Worm (Caenorhabditis elegans) whole organism, L4 larva: ENCODE data around the gene F09E5.8.

Source experiments
- D1046.2 ChIP-seq: fragments of 200-800 bp; sonication (Bioruptor generic); IDR thresholded peaks from 2 replicates; pipeline ENCODE4 v1.3.6; 2022; ENCODE audit warnings: missing genetic modification characterization, missing compliant biosample characterization
- F10B5.3 ChIP-seq: sonication (generic microtip); optimal IDR thresholded peaks from 2 replicates; lab custom pipeline; 2016; ENCODE audit warnings: mild to moderate bottlenecking, missing genetic modification characterization, missing compliant biosample characterization
- F44E2.7 ChIP-seq: fragments of 200-800 bp; sonication (Bioruptor generic); IDR thresholded peaks from 2 replicates; pipeline ENCODE4 v2.1.2; 2022; ENCODE audit warnings: missing genetic modification characterization, missing compliant biosample characterization
- T26A8.4 ChIP-seq: fragments of 200-800 bp; sonication (Bioruptor generic); IDR thresholded peaks from 2 replicates; pipeline ENCODE4 v1.3.6; 2022; ENCODE audit warnings: missing genetic modification characterization, missing compliant biosample characterization
- Y5F2A.4 ChIP-seq: fragments of 200-800 bp; sonication (Bioruptor generic); optimal IDR thresholded peaks from 2 replicates; lab custom pipeline; 2018; ENCODE audit warnings: mild to moderate bottlenecking, missing genetic modification characterization, missing compliant biosample characterization
- ZK337.2 ChIP-seq: fragments of 200-800 bp; sonication (Bioruptor generic); IDR thresholded peaks from 2 replicates; pipeline ENCODE4 v1.3.6; 2022; ENCODE audit warnings: missing genetic modification reagents, missing genetic modification characterization, missing compliant biosample characterization
- aha-1 ChIP-seq: fragments of 150-350 bp; peaks from one replicate; lab custom pipeline; 2014; ENCODE audit warnings: missing biosample characterization, missing genetic modification characterization
- arid-1 ChIP-seq: fragments of 200-800 bp; sonication (Bioruptor generic); conservative IDR thresholded peaks from 2 replicates; pipeline ENCODE4 v1.3.6; 2022; ENCODE audit warnings: missing genetic modification reagents, missing genetic modification characterization, missing compliant biosample characterization
- ceh-44 ChIP-seq: fragments of 200-800 bp; sonication (Bioruptor generic); IDR thresholded peaks from 2 replicates; pipeline ENCODE4 v1.3.6; 2022; ENCODE audit warnings: missing genetic modification reagents, missing genetic modification characterization, missing compliant biosample characterization
- daf-12 ChIP-seq: fragments of 150-350 bp; optimal IDR thresholded peaks from 2 replicates; lab custom pipeline; 2014; ENCODE audit warnings: missing biosample characterization, missing genetic modification reagents, missing genetic modification characterization
- daf-16 ChIP-seq, 3 experiments: sonication (generic microtip); optimal IDR thresholded peaks; 2 replicates each; lab custom pipeline; 2016 to 2017; ENCODE audit warnings: missing genetic modification characterization in 3 of 3, missing genetic modification reagents in 3 of 3, mild to moderate bottlenecking in 2 of 3, missing compliant biosample characterization in 2 of 3, missing biosample characterization in 1 of 3, moderate library complexity in 1 of 3
- dmd-6 ChIP-seq: fragments of 200-800 bp; sonication (Bioruptor generic); IDR thresholded peaks from 2 replicates; pipeline ENCODE4 v1.3.6; 2022; ENCODE audit warnings: missing genetic modification reagents, missing genetic modification characterization, missing compliant biosample characterization
- duxl-1 ChIP-seq: sonication (generic microtip); optimal IDR thresholded peaks from 2 replicates; lab custom pipeline; 2016; ENCODE audit warnings: mild to moderate bottlenecking, missing genetic modification characterization, moderate library complexity, missing compliant biosample characterization; ENCODE audit not compliant: poor library complexity
- dve-1 ChIP-seq: sonication (generic microtip); optimal IDR thresholded peaks from 2 replicates; lab custom pipeline; 2017; ENCODE audit warnings: antibody characterized with exemption, mild to moderate bottlenecking, missing genetic modification characterization, missing compliant biosample characterization; ENCODE audit not compliant: insufficient read depth
- fos-1 ChIP-seq: fragments of 150-350 bp; optimal IDR thresholded peaks from 2 replicates; lab custom pipeline; 2014; ENCODE audit warnings: missing biosample characterization, missing genetic modification characterization
- hif-1 ChIP-seq, 2 experiments: sonication (generic microtip); optimal IDR thresholded peaks; 2 replicates each; lab custom pipeline; 2016 to 2017; ENCODE audit warnings: missing compliant biosample characterization in 2 of 2, missing genetic modification characterization in 2 of 2, missing genetic modification reagents in 2 of 2, missing genotype in 2 of 2, mild to moderate bottlenecking in 1 of 2
- hlh-11 ChIP-seq: fragments of 200-800 bp; sonication (Bioruptor generic); optimal IDR thresholded peaks from 2 replicates; lab custom pipeline; 2018; ENCODE audit warnings: mild to moderate bottlenecking, missing genetic modification characterization, missing compliant biosample characterization
- hlh-30 ChIP-seq: sonication (generic microtip); optimal IDR thresholded peaks from 2 replicates; lab custom pipeline; 2017; ENCODE audit warnings: antibody characterized with exemption, mild to moderate bottlenecking, missing genetic modification characterization, missing compliant biosample characterization; ENCODE audit not compliant: insufficient read depth
- jun-1 ChIP-seq: fragments of 150-350 bp; optimal IDR thresholded peaks from 2 replicates; lab custom pipeline; 2014; ENCODE audit warnings: missing biosample characterization, missing genetic modification reagents, missing genetic modification characterization
- lim-7 ChIP-seq: fragments of 200-800 bp; sonication (Bioruptor generic); IDR thresholded peaks from 2 replicates; pipeline ENCODE4 v1.3.6; 2022; ENCODE audit warnings: missing genetic modification characterization, missing compliant biosample characterization
- lin-13 ChIP-seq: fragments of 150-350 bp; optimal IDR thresholded peaks from 2 replicates; lab custom pipeline; 2014; ENCODE audit warnings: missing biosample characterization, missing genetic modification reagents, missing genetic modification characterization
- lin-39 ChIP-seq: fragments of 150-350 bp; optimal IDR thresholded peaks from 2 replicates; lab custom pipeline; 2014; ENCODE audit warnings: missing biosample characterization, missing genetic modification reagents, missing genetic modification characterization
- lsy-2 ChIP-seq, 2 experiments: fragments of 150-350 bp in 1 of 2; sonication (generic microtip) in 1 of 2; optimal IDR thresholded peaks; 2 replicates each; lab custom pipeline; 2014 to 2017; ENCODE audit warnings: missing biosample characterization in 2 of 2, missing genetic modification characterization in 2 of 2
- mdl-1 ChIP-seq, 2 experiments: fragments of 150-350 bp in 1 of 2; sonication (generic microtip) in 1 of 2; optimal IDR thresholded peaks; 2 replicates each; lab custom pipeline; 2014 to 2017; ENCODE audit warnings: missing biosample characterization in 2 of 2, missing genetic modification characterization in 2 of 2
- mdt-29 ChIP-seq: fragments of 200-800 bp; sonication (Bioruptor generic); IDR thresholded peaks from 2 replicates; pipeline ENCODE4 v1.3.6; 2022; ENCODE audit warnings: missing genetic modification reagents, missing genetic modification characterization, missing compliant biosample characterization
- mep-1 ChIP-seq: fragments of 150-350 bp; sonication (generic microtip); optimal IDR thresholded peaks from 3 replicates; lab custom pipeline; 2014; ENCODE audit warnings: missing biosample characterization, missing genetic modification characterization
- mxl-3 ChIP-seq: fragments of 200-800 bp; sonication (Bioruptor generic); optimal IDR thresholded peaks from 2 replicates; lab custom pipeline; 2018; ENCODE audit warnings: mild to moderate bottlenecking, missing genetic modification characterization, missing compliant biosample characterization
- nhr-11 ChIP-seq: fragments of 150-350 bp; optimal IDR thresholded peaks from 2 replicates; lab custom pipeline; 2014; ENCODE audit warnings: missing biosample characterization, missing genetic modification characterization
- nhr-111 ChIP-seq: fragments of 200-800 bp; sonication (Bioruptor generic); optimal IDR thresholded peaks from 2 replicates; lab custom pipeline; 2018; ENCODE audit warnings: mild to moderate bottlenecking, missing genetic modification characterization, missing compliant biosample characterization
- nhr-28 ChIP-seq: fragments of 150-350 bp; optimal IDR thresholded peaks from 2 replicates; lab custom pipeline; 2014; ENCODE audit warnings: missing biosample characterization, missing genetic modification characterization
- nhr-48 ChIP-seq: sonication (generic microtip); optimal IDR thresholded peaks from 2 replicates; lab custom pipeline; 2016; ENCODE audit warnings: mild to moderate bottlenecking, missing genetic modification characterization, missing compliant biosample characterization
- nhr-6 ChIP-seq: fragments of 150-350 bp; optimal IDR thresholded peaks from 2 replicates; lab custom pipeline; 2014; ENCODE audit warnings: missing biosample characterization, missing genetic modification characterization
- nhr-76 ChIP-seq: fragments of 150-350 bp; optimal IDR thresholded peaks from 2 replicates; lab custom pipeline; 2014; ENCODE audit warnings: missing biosample characterization, missing genetic modification characterization
- nhr-77 ChIP-seq: fragments of 150-350 bp; optimal IDR thresholded peaks from 2 replicates; lab custom pipeline; 2014; ENCODE audit warnings: missing biosample characterization, missing genetic modification characterization
- pha-4 ChIP-seq, 2 experiments: fragments of 150-350 bp in 1 of 2; fragments of 200-800 bp in 1 of 2; sonication (Bioruptor generic) in 1 of 2; IDR thresholded peaks in 1 of 2; optimal IDR thresholded peaks in 1 of 2; 2 replicates each; pipeline versions ENCODE4 v1.3.6 to Lab custom; 2014 to 2022; ENCODE audit warnings: missing genetic modification characterization in 2 of 2, missing genetic modification reagents in 2 of 2, missing biosample characterization in 1 of 2, missing compliant biosample characterization in 1 of 2
- pqm-1 ChIP-seq: sonication (generic microtip); optimal IDR thresholded peaks from 2 replicates; lab custom pipeline; 2017; ENCODE audit warnings: missing biosample characterization, missing genetic modification characterization
- set-16 ChIP-seq: fragments of 200-800 bp; sonication (Bioruptor generic); IDR thresholded peaks from 2 replicates; pipeline ENCODE4 v1.3.6; 2022; ENCODE audit warnings: missing genetic modification reagents, missing genetic modification characterization, missing compliant biosample characterization
- snpc-4 ChIP-seq: fragments of 150-350 bp; optimal IDR thresholded peaks from 2 replicates; lab custom pipeline; 2014; ENCODE audit warnings: missing biosample characterization, missing genetic modification characterization
- spr-1 ChIP-seq: sonication (generic microtip); optimal IDR thresholded peaks from 2 replicates; lab custom pipeline; 2016; ENCODE audit warnings: mild to moderate bottlenecking, missing genetic modification characterization, missing compliant biosample characterization
- tra-1 ChIP-seq: fragments of 200-800 bp; sonication (Bioruptor generic); IDR thresholded peaks from 2 replicates; pipeline ENCODE4 v1.3.6; 2022; ENCODE audit warnings: missing genetic modification reagents, missing genetic modification characterization, missing compliant biosample characterization
- unc-130 ChIP-seq: sonication (generic microtip); optimal IDR thresholded peaks from 2 replicates; lab custom pipeline; 2016; ENCODE audit warnings: missing genetic modification reagents, missing genetic modification characterization, missing compliant biosample characterization
- unc-62 ChIP-seq, 3 experiments: fragments of 150-350 bp in 1 of 3; sonication (generic microtip); optimal IDR thresholded peaks in 2 of 3; peaks in 1 of 3; 1 replicate in 1 of 3; 2 replicates in 2 of 3; lab custom pipeline; 2014 to 2017; ENCODE audit warnings: missing biosample characterization in 3 of 3, missing genetic modification characterization in 3 of 3, missing genetic modification reagents in 3 of 3, missing genotype in 1 of 3
- zfp-2 ChIP-seq: sonication (generic microtip); optimal IDR thresholded peaks from 2 replicates; lab custom pipeline; 2016; ENCODE audit warnings: mild to moderate bottlenecking, missing genetic modification characterization, missing compliant biosample characterization
- zip-11 ChIP-seq: fragments of 200-800 bp; sonication (Bioruptor generic); IDR thresholded peaks from 2 replicates; pipeline ENCODE4 v1.3.6; 2022; ENCODE audit warnings: missing genetic modification characterization, missing compliant biosample characterization

The F09E5.8 gene

DNA sequence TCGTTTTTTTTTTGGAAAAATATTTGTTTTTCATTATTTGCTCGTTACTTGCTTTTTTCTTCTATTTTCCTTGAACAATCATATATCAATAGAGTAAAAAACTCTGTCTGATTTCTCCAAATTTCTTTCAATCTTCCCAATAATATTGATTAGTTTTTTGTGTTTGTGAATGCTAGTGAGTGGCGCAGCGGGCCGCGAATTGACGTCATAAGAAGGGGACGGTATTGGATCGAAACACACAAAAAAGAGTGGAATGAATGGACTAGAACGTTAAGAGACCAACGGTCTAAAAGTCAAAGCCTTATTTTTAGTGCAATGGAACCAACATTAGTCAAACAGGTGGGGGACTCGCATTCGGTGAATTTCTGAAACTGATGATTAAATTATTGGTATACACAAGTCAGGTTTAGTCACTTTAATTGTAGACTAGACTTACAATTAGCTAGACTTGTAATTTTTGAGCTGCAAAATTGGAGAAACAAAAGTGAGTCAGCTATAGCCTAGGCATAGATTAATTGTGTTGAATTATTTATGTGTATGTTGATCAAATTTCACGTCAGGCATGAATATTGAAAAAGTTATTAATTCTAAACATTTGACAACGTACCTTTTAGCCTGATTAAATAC, 18.7 kb upstream of the F09E5.8 start:
- TF ChIP-seq nhr-11 (tag; lab: Kevin White, UChicago) (peak; percentile 52), nhr-77 (tag; lab: Kevin White, UChicago) (peak; percentile 11), nhr-28 (peak; percentile 52), dmd-6 (GFP tag; lab: Robert Waterston, UW) (peak; percentile 26; the same call in 1 of the 2 replicates), ZK337.2 (GFP tag; lab: Robert Waterston, UW) (no peak), Y5F2A.4 (GFP tag; lab: Kevin White, UChicago) (no peak), aha-1 (tag; lab: Kevin White, UChicago) (peak; percentile 76), lsy-2 (tag; optimal IDR thresholded peaks at IDR 0.05; lab: Kevin White, UChicago) (peak in 1 of 2 experiments; percentile 6), daf-16 (GFP tag; optimal IDR thresholded peaks at IDR 0.05; lab: Kevin White, UChicago) (no peak), daf-16 (tag; optimal IDR thresholded peaks at IDR 0.05; lab: Kevin White, UChicago) (peak; percentile 15), F10B5.3 (tag; lab: Kevin White, UChicago) (no peak), snpc-4 (no peak), lim-7 (GFP tag; lab: Robert Waterston, UW) (no peak), F44E2.7 (GFP tag; lab: Robert Waterston, UW) (no peak), pha-4 (GFP tag; IDR thresholded peaks at IDR 0.05; lab: Robert Waterston, UW) (no peak), pha-4 (tag; optimal IDR thresholded peaks at IDR 0.05; lab: Kevin White, UChicago) (peak; percentile 16), unc-62 (GFP tag; optimal IDR thresholded peaks at IDR 0.05 in 1 of 2; lab: Kevin White, UChicago) (peak in 1 of 2 experiments; percentile 31), unc-62 (tag; optimal IDR thresholded peaks at IDR 0.05; lab: Kevin White, UChicago) (no peak), T26A8.4 (no peak), hlh-11 (tag; lab: Kevin White, UChicago) (peak; percentile 23), lin-13 (GFP tag; lab: Kevin White, UChicago) (no peak), zfp-2 (tag; lab: Kevin White, UChicago) (no peak), nhr-48 (tag; lab: Kevin White, UChicago) (no peak), set-16 (GFP tag; lab: Robert Waterston, UW) (no peak), dve-1 (tag; lab: Kevin White, UChicago) (peak; percentile 11), nhr-76 (tag; lab: Kevin White, UChicago) (no peak)

DNA sequence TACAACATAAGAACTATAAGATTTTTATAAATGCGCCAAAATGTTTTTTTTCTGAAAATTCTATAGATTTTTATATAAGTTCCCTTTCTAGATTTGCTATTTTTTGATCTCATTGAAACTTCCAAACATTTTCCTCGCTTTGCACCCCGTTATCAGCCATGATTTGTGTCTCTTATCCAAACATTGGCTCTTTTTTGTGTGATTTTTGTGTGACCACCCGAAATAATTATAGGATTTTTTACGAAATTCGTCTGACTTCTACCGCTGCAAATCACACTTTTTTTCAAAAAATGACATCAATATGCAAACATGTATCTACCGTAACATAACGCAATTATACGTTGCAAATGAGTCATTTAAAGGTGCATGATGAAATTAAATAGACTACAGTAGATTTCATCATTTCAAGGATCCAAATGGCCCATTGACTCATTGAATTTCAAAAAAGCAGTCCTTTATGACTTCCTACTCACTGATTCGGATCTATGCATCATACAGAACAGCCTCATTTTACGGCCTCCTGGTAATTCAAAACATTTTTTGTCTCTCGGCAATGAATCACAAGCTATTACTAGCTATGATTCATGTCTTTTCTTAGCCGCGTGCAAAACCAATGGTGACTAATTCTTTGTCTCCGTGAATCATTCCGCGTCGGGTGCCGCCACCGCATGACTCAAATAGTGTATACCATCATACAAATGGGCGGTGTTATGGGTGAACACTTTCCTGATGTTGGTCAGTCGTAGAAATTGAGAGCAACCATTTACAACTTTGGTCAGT, 17.9 kb upstream of the F09E5.8 start:
- no peak for TF ChIP-seq arid-1
- no peak for TF ChIP-seq tra-1
- no peak for TF ChIP-seq unc-130 (GFP tag; lab: Kevin White, UChicago)
- TF ChIP-seq daf-12 (tag; lab: Kevin White, UChicago), result no peak
- TF ChIP-seq pqm-1 (tag; lab: Kevin White, UChicago), result peak; percentile 76
- TF ChIP-seq pha-4 (GFP tag; IDR thresholded peaks at IDR 0.05; lab: Robert Waterston, UW), result no peak
- peak; percentile 5 for TF ChIP-seq pha-4 (tag; optimal IDR thresholded peaks at IDR 0.05; lab: Kevin White, UChicago)
- peak; percentile 44 for TF ChIP-seq fos-1
- no peak for TF ChIP-seq lin-39 (tag; lab: Kevin White, UChicago)
- no peak for TF ChIP-seq nhr-111 (GFP tag; lab: Kevin White, UChicago)
- no peak for TF ChIP-seq mdt-29 (GFP tag; lab: Robert Waterston, UW)
- no peak for TF ChIP-seq zip-11
- peak; percentile 38 for TF ChIP-seq hlh-30 (tag; lab: Kevin White, UChicago)
- TF ChIP-seq D1046.2 (GFP tag; lab: Robert Waterston, UW), result no peak
- no peak for TF ChIP-seq ceh-44 (GFP tag; lab: Robert Waterston, UW)
- peak; percentile 35 to 37 for TF ChIP-seq mdl-1 (tag; optimal IDR thresholded peaks at IDR 0.05; lab: Kevin White, UChicago)
- TF ChIP-seq mep-1 (tag; lab: Kevin White, UChicago), result no peak
- TF ChIP-seq mxl-3 (GFP tag; lab: Kevin White, UChicago), result no peak
- TF ChIP-seq duxl-1 (tag; lab: Kevin White, UChicago), result peak; percentile 7
- no peak for TF ChIP-seq spr-1
- TF ChIP-seq nhr-6 (tag; lab: Kevin White, UChicago), result peak; percentile 62
- no peak for TF ChIP-seq Y5F2A.4 (GFP tag; lab: Kevin White, UChicago)
- TF ChIP-seq dmd-6 (GFP tag; lab: Robert Waterston, UW), result peak; percentile 64
- TF ChIP-seq jun-1 (tag; lab: Kevin White, UChicago), result no peak
- TF ChIP-seq dve-1 (tag; lab: Kevin White, UChicago), result peak; percentile 21
- TF ChIP-seq unc-62 (GFP tag; optimal IDR thresholded peaks at IDR 0.05 in 1 of 2; lab: Kevin White, UChicago), result peak in 1 of 2 experiments; percentile 96
- no peak for TF ChIP-seq unc-62 (tag; optimal IDR thresholded peaks at IDR 0.05; lab: Kevin White, UChicago)
- TF ChIP-seq hlh-11 (tag; lab: Kevin White, UChicago), result peak; percentile 2
- TF ChIP-seq hif-1 (tag; optimal IDR thresholded peaks at IDR 0.05; lab: Kevin White, UChicago), result peak in 1 of 2 experiments; percentile 9
